Worm (Caenorhabditis elegans) whole organism, late embryonic: Measurements from ENCODE around the gene R08D7.5.

ENCODE experiments used
- Y22D7AL.16 ChIP-seq: sonication (generic microtip); optimal IDR thresholded peaks from 2 replicates; lab custom pipeline; 2016; ENCODE audit warnings: missing genetic modification characterization, missing compliant biosample characterization
- ama-1 ChIP-seq: fragments of 150-350 bp; optimal IDR thresholded peaks from 2 replicates; lab custom pipeline; 2014
- ceh-6 ChIP-seq: fragments of 200-800 bp; sonication (Bioruptor generic); optimal IDR thresholded peaks from 2 replicates; lab custom pipeline; 2018; ENCODE audit warnings: mild to moderate bottlenecking, missing genetic modification characterization, missing compliant biosample characterization
- elt-2 ChIP-seq: sonication (generic microtip); optimal IDR thresholded peaks from 2 replicates; lab custom pipeline; 2016; ENCODE audit warnings: missing genetic modification reagents, missing genetic modification characterization, missing compliant biosample characterization
- lin-11 ChIP-seq: fragments of 200-800 bp; sonication (Bioruptor generic); optimal IDR thresholded peaks from 2 replicates; lab custom pipeline; 2018; ENCODE audit warnings: mild to moderate bottlenecking, missing genetic modification characterization, missing compliant biosample characterization
- nfya-1 ChIP-seq: sonication (generic microtip); optimal IDR thresholded peaks from 2 replicates; lab custom pipeline; 2017; ENCODE audit warnings: missing genetic modification characterization, mild to moderate bottlenecking, missing compliant biosample characterization, antibody characterized with exemption, moderate library complexity
- nhr-11 ChIP-seq: fragments of 150-350 bp; optimal IDR thresholded peaks from 2 replicates; lab custom pipeline; 2014; ENCODE audit warnings: missing biosample characterization, missing genetic modification characterization
- pha-4 ChIP-seq: fragments of 150-350 bp; optimal IDR thresholded peaks from 2 replicates; lab custom pipeline; 2018; ENCODE audit warnings: missing biosample characterization, missing genetic modification reagents, missing genetic modification characterization
- pros-1 ChIP-seq: fragments of 150-350 bp; optimal IDR thresholded peaks from 2 replicates; lab custom pipeline; 2014; ENCODE audit warnings: missing biosample characterization, missing genetic modification reagents, missing genetic modification characterization
- rnt-1 ChIP-seq: sonication (generic microtip); optimal IDR thresholded peaks from 2 replicates; lab custom pipeline; 2016; ENCODE audit warnings: missing genetic modification characterization, missing compliant biosample characterization
- sox-4 ChIP-seq: sonication (generic microtip); optimal IDR thresholded peaks from 2 replicates; lab custom pipeline; 2017; ENCODE audit warnings: mild to moderate bottlenecking, missing genetic modification characterization, inconsistent platforms, missing compliant biosample characterization
- unc-42 ChIP-seq: sonication (generic microtip); optimal IDR thresholded peaks from 2 replicates; lab custom pipeline; 2016; ENCODE audit warnings: missing genotype, missing genetic modification characterization, missing compliant biosample characterization
- unc-55 ChIP-seq: sonication (generic microtip); optimal IDR thresholded peaks from 2 replicates; lab custom pipeline; 2017; ENCODE audit warnings: missing biosample characterization, missing genetic modification reagents, missing genetic modification characterization

DNA sequence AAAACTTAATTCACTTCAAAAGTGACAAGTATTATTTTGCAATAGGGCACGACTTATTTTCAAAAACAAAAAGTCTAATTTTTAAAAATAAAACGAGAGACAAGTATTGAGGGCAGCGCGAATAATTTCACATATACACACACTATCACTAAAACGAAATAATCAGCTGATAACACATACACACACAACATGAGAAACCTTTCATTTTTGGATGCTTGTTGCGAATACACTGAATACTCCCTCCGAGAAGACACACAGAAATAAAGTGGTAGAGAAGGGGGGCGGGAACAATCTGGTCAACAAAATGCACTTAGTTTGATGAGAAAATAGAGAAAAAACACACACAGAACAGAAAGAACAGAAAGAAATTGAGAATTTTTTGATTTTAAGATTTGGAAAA lies 10.5 kb downstream of the R08D7.5 start:
- TF ChIP-seq pha-4 (tag; lab: Kevin White, UChicago) (no peak), rnt-1 (no peak), nhr-11 (tag; lab: Kevin White, UChicago) (no peak), unc-55 (no peak), unc-42 (tag; lab: Kevin White, UChicago) (no peak), sox-4 (tag; lab: Kevin White, UChicago) (no peak), Y22D7AL.16 (no peak), pros-1 (tag; lab: Kevin White, UChicago) (no peak), elt-2 (tag; lab: Kevin White, UChicago) (peak; percentile 47), ceh-6 (GFP tag; lab: Kevin White, UChicago) (no peak), lin-11 (tag; lab: Kevin White, UChicago) (no peak), nfya-1 (tag; lab: Kevin White, UChicago) (no peak), ama-1 (lab: Kevin White, UChicago) (no peak)
